Fruit fly (Drosophila melanogaster) Kc167 (cell line): ENCODE measurements around the gene ATPsynE.

Experiments used
- Myc ChIP-seq: fragments of >200 bp; optimal IDR thresholded peaks from 2 replicates; lab custom pipeline; 2017; ENCODE audit warnings: missing external identifiers
- Sin3A ChIP-seq: fragments of >200 bp; optimal IDR thresholded peaks from 2 replicates; lab custom pipeline; 2018; ENCODE audit warnings: missing external identifiers
- h ChIP-seq: fragments of >200 bp; optimal IDR thresholded peaks from 3 replicates; lab custom pipeline; 2018; ENCODE audit warnings: missing external identifiers
- insv ChIP-seq: fragments of >200 bp; optimal IDR thresholded peaks from 3 replicates; lab custom pipeline; 2018; ENCODE audit warnings: missing external identifiers
- psq ChIP-seq: fragments of >200 bp; optimal IDR thresholded peaks from 2 replicates; lab custom pipeline; 2017; ENCODE audit warnings: missing external identifiers
- ttk ChIP-seq: sonication (Bioruptor generic); optimal IDR thresholded peaks from 2 replicates; lab custom pipeline; 2017; ENCODE audit warnings: missing external identifiers

ATPsynE gene

dm6 chr3R:14297489-14297888 lies 29.3 kb upstream of the ATPsynE start:
- TF ChIP-seq ttk (lab: Kevin White, UChicago) = no peak
- TF ChIP-seq insv (lab: Kevin White, UChicago) = no peak
- TF ChIP-seq Sin3A (lab: Kevin White, UChicago) = no peak
- TF ChIP-seq h (lab: Kevin White, UChicago) = no peak
- TF ChIP-seq psq = no peak
- TF ChIP-seq Myc (lab: Kevin White, UChicago) = no peak

- TF ChIP-seq insv (lab: Kevin White, UChicago) = no peak
- TF ChIP-seq Sin3A (lab: Kevin White, UChicago) = no peak
- TF ChIP-seq psq = no peak
- no peak for TF ChIP-seq Myc (lab: Kevin White, UChicago)
- TF ChIP-seq ttk (lab: Kevin White, UChicago) = no peak
- no peak for TF ChIP-seq h (lab: Kevin White, UChicago)
Observed at dm6 chr3R:14298078-14298896, 28.5 kb upstream of the ATPsynE start.

dm6 chr3R:14299891-14300290 lies 26.9 kb upstream of the ATPsynE start:
- TF ChIP-seq insv (lab: Kevin White, UChicago) (no peak), ttk (lab: Kevin White, UChicago) (no peak), Sin3A (lab: Kevin White, UChicago) (no peak), psq (no peak), h (lab: Kevin White, UChicago) (no peak), Myc (lab: Kevin White, UChicago) (no peak)

DNA sequence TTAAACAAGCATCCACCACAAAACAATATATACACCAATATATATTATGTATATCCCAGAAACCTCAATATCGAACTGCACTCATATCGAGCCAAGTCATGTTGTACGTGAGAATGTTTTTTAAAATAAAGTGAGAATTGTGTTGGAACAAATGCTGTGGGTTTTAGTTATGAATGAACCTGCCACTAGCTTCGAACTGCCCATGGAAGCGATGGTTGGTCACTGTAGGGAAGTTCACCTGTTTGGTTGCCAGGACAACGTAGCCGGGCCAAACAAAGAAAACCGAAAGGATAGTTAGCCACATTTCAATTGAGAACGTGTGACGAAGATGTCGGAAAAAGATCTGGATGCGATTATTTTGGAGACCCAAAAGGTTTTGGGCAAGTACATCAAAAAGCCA lies 24.6 kb upstream of the ATPsynE start, which contains the start of gene IFT54:
TSS of gene IFT54 (plus strand) at position 301 of the 400 bp plus-strand sequence.
- TF ChIP-seq insv (lab: Kevin White, UChicago) (no peak), Myc (lab: Kevin White, UChicago) (no peak), Sin3A (lab: Kevin White, UChicago) (no peak), psq (no peak), h (lab: Kevin White, UChicago) (no peak), ttk (lab: Kevin White, UChicago) (no peak)

- TF ChIP-seq psq = no peak
- TF ChIP-seq h (lab: Kevin White, UChicago) = no peak
- TF ChIP-seq ttk (lab: Kevin White, UChicago) = no peak
- no peak for TF ChIP-seq Myc (lab: Kevin White, UChicago)
- no peak for TF ChIP-seq insv (lab: Kevin White, UChicago)
- TF ChIP-seq Sin3A (lab: Kevin White, UChicago) = no peak
Observed at dm6 chr3R:14307972-14308673, 18.6 kb upstream of the ATPsynE start.

- TF ChIP-seq ttk (lab: Kevin White, UChicago) = no peak
- TF ChIP-seq psq = no peak
- no peak for TF ChIP-seq Sin3A (lab: Kevin White, UChicago)
- no peak for TF ChIP-seq Myc (lab: Kevin White, UChicago)
- no peak for TF ChIP-seq insv (lab: Kevin White, UChicago)
- no peak for TF ChIP-seq h (lab: Kevin White, UChicago)
Observed at dm6 chr3R:14308801-14309217, 17.9 kb upstream of the ATPsynE start, which contains the start of gene Polr2I. Gene Polr2I, plus strand, starts transcription at chr3R:14309089.

DNA sequence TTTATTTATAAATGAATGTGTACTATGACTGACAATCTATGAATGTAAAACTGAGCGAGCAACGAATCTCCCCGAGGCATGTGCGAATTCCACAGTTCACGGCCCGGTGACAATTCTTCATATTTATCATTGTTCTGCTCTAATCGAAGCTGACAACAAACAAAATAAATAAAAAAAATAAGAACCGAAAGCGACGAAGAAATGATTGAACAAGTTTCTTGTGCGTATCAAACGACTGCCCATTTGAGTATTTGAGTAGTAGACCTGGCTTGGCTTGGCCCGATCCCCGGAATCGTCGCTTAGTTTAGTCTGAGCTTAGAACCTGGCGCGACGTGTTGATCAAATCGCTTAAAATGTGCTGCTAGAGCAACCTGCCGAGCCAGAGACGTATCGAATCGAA lies 16.7 kb upstream of the ATPsynE start, which contains the start of gene CG31321:
TSS of gene CG31321 (plus strand) at position 301 of the 400 bp plus-strand sequence.
- no peak for TF ChIP-seq insv (lab: Kevin White, UChicago)
- no peak for TF ChIP-seq Myc (lab: Kevin White, UChicago)
- no peak for TF ChIP-seq h (lab: Kevin White, UChicago)
- TF ChIP-seq ttk (lab: Kevin White, UChicago) = no peak
- no peak for TF ChIP-seq psq
- TF ChIP-seq Sin3A (lab: Kevin White, UChicago) = no peak

DNA sequence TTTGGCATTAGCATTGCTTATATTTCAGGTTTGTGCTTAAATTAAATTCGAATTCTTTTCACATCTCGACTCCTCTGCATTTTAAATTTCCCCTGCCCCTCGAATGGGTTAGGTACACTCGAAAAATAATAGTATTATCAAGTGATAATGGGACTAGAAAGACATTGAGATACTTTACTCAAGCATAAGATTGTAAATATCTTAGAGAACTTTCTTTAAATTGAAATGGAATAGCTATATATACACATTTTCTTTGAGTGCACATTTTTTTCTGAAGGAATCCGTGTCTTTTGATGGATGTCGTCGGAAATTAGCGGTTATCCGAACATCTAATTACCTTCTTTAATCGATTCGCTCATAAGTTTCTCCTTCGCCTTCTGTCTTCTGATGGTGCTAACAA lies 15.7 kb upstream of the ATPsynE start:
- TF ChIP-seq h (lab: Kevin White, UChicago) (no peak), psq (no peak), Myc (lab: Kevin White, UChicago) (no peak), Sin3A (lab: Kevin White, UChicago) (no peak), ttk (lab: Kevin White, UChicago) (no peak), insv (lab: Kevin White, UChicago) (no peak)

DNA sequence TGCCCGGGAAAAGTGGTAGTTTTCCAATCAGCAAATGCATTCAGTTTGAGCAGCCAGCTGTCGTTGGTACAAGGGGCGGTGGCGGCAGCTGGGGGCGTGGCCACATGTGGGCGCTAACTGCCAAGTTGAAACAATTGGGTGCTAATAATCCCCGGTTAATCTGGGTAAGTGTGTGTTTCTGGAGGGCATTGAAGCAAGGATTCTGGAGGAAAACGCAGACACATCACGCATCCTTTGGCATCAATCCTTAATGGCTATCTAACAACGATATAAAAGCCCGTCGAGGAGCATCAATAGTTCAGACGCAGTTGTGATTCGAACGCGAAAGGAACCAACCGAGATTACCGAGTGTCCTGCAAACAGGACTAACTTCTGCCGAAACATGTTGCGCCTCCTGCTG lies 12.2 kb upstream of the ATPsynE start, which contains the start of gene Crz:
TSS of gene Crz (plus strand) at position 301 of the 400 bp plus-strand sequence.
- no peak for TF ChIP-seq Myc (lab: Kevin White, UChicago)
- no peak for TF ChIP-seq Sin3A (lab: Kevin White, UChicago)

DNA sequence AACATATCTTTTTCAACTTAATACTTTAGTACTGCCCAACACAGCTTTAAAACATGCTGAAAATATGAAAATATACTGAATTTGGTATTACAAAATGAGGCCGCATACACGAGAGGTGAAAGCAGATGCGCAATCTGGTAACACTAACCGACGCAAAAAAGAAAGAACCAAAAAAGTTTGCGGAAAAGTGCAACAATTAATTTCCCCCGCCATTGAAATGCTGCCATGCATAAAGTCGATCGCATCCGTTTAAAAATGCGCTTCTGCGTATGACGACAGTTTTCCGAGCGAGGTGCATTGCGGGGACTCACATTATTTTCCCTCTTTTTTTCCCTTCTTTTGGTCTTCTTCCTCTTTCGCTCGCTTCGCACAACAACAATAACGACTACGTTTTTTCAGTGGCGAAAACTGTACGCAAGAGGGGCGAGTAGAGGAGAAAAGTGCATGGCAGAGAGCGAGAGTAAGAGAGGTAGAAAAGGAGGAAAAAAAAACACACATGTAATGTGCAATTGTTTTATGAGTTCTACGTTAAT lies 10.8 kb upstream of the ATPsynE start, which contains the start of gene Set8:
TSS of gene Set8 (plus strand) at position 127 of the 533 bp plus-strand sequence.
- no peak for TF ChIP-seq insv (lab: Kevin White, UChicago)
- TF ChIP-seq psq = no peak
- no peak for TF ChIP-seq h (lab: Kevin White, UChicago)
- TF ChIP-seq Sin3A (lab: Kevin White, UChicago) = no peak
- TF ChIP-seq Myc (lab: Kevin White, UChicago) = no peak
- TF ChIP-seq ttk (lab: Kevin White, UChicago) = no peak

DNA sequence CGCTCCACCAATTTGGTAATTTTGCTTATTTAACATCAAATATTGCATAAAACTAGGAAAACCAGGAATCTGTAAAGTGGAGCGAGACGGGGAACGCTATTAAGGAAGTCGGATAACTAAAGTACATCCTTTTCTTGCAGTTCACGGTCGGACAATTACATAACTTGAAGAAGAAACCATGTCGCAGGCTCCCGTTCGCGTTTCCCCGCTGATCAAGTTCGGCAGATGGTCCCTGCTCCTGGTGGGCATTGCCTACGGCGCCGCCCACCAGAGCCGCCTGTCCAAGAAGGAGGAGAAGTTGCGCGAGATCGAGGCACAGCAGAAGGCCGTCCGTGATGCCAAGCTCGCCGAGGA lies 343 bp downstream of the ATPsynE start:
- TF ChIP-seq h (lab: Kevin White, UChicago) (no peak), psq (no peak), Sin3A (lab: Kevin White, UChicago) (no peak), ttk (lab: Kevin White, UChicago) (no peak), Myc (lab: Kevin White, UChicago) (no peak), insv (lab: Kevin White, UChicago) (no peak)
